Fruit fly (Drosophila melanogaster): ENCODE data around the gene rtet.
A peak's percentile ranks its signal among the peaks of the same experiment; 100 is the strongest.

rtet gene

dm6 chr3R:21116057-21116456, 7.8 kb downstream of the rtet start, which contains the start of gene ppan (continued):
- TF ChIP-seq tio (GFP tag; optimal IDR thresholded peaks at IDR 0.05) (no peak), vvl (GFP tag; IDR thresholded peaks at IDR 0.05) (0 out of 2 replicates have a peak, but pooled peaks have one; percentile 8), CG7963 (GFP tag; IDR thresholded peaks at IDR 0.05; ENCODE audit: partially characterized antibody) (no peak), Deaf1 (tag; optimal IDR thresholded peaks at IDR 0.05) (no peak), Lhr (GFP tag; optimal IDR thresholded peaks at IDR 0.05) (no peak), Pdp1 (GFP tag; optimal IDR thresholded peaks at IDR 0.05) (peak in 1 of 2 experiments; percentile 28), NC2β (GFP tag; optimal IDR thresholded peaks at IDR 0.05) (peak; percentile 2), CG17385 (GFP tag; optimal IDR thresholded peaks at IDR 0.05) (no peak), br (optimal IDR thresholded peaks at IDR 0.05) (no peak), CG31365 (tag; optimal IDR thresholded peaks at IDR 0.05) (no peak), knrl (GFP tag; IDR thresholded peaks at IDR 0.05; ENCODE audit: partially characterized antibody) (peak; percentile 44; the same call in 1 of the 3 replicates), Max (GFP tag; optimal IDR thresholded peaks at IDR 0.05) (peak; percentile 91), bbx (GFP tag; IDR thresholded peaks at IDR 0.05; ENCODE audit: partially characterized antibody) (0 out of 2 replicates have a peak, but pooled peaks have one; percentile 31), CG1602 (GFP tag; optimal IDR thresholded peaks at IDR 0.05) (no peak), CG10147 (GFP tag; optimal IDR thresholded peaks at IDR 0.05) (no peak), vfl (GFP tag; optimal IDR thresholded peaks at IDR 0.05) (no peak), Dbx (GFP tag; IDR thresholded peaks at IDR 0.05) (0 out of 3 replicates have a peak, but pooled peaks have one; percentile 10), MBD-R2 (GFP tag; IDR thresholded peaks at IDR 0.05) (peak; percentile 82), cwo (GFP tag; optimal IDR thresholded peaks at IDR 0.05) (peak; percentile 97), Blimp-1 (GFP tag; optimal IDR thresholded peaks at IDR 0.05) (no peak), sob (GFP tag; IDR thresholded peaks at IDR 0.05) (no peak), CG12071 (GFP tag; optimal IDR thresholded peaks at IDR 0.05) (no peak), CG16813 (GFP tag; IDR thresholded peaks at IDR 0.05; ENCODE audit: partially characterized antibody) (peak; percentile 15; the same call in 1 of the 3 replicates), E2f2 (GFP tag; IDR thresholded peaks at IDR 0.05) (peak; percentile 91), CG7839 (tag; optimal IDR thresholded peaks at IDR 0.05) (no peak), ftz-f1 (GFP tag; optimal IDR thresholded peaks at IDR 0.05) (peak; percentile 66), Ets97D (GFP tag; optimal IDR thresholded peaks at IDR 0.05) (peak; percentile 58), abd-A (tag; optimal IDR thresholded peaks at IDR 0.05) (no peak), CG30020 (tag; optimal IDR thresholded peaks at IDR 0.05) (peak; percentile 10), NC2α (GFP tag; optimal IDR thresholded peaks at IDR 0.05) (no peak), ab (GFP tag; optimal IDR thresholded peaks at IDR 0.05) (no peak), Sox102F (GFP tag; optimal IDR thresholded peaks at IDR 0.05) (no peak), CG4854 (GFP tag; optimal IDR thresholded peaks at IDR 0.05) (no peak), Adf1 (GFP tag; IDR thresholded peaks at IDR 0.05) (no peak), CG11456 (GFP tag; IDR thresholded peaks at IDR 0.05) (no peak), CG3847 (GFP tag; IDR thresholded peaks at IDR 0.05) (peak; percentile 53; the same call in 1 of the 2 replicates), CG14667 (GFP tag; IDR thresholded peaks at IDR 0.05) (no peak), CG15479 (GFP tag; optimal IDR thresholded peaks at IDR 0.05) (no peak), sisA (GFP tag; IDR thresholded peaks at IDR 0.05) (no peak), Ptx1 (GFP tag; IDR thresholded peaks at IDR 0.05) (no peak), phol (tag; optimal IDR thresholded peaks at IDR 0.05) (peak; percentile 28), fru (optimal IDR thresholded peaks at IDR 0.05) (no peak), CG1529 (GFP tag; optimal IDR thresholded peaks at IDR 0.05) (no peak), Meics (GFP tag; optimal IDR thresholded peaks at IDR 0.05) (no peak), Dll (GFP tag; IDR thresholded peaks at IDR 0.05; ENCODE audit: partially characterized antibody) (0 out of 4 replicates have a peak, but pooled peaks have one; percentile 34), Bteb2 (GFP tag; optimal IDR thresholded peaks at IDR 0.05) (no peak), nerfin-1 (tag; optimal IDR thresholded peaks at IDR 0.05) (no peak), CG34422 (GFP tag; IDR thresholded peaks at IDR 0.05) (peak; percentile 77; the same call in 2 of the 3 replicates), gro (GFP tag; optimal IDR thresholded peaks at IDR 0.05) (no peak), stwl (tag; optimal IDR thresholded peaks at IDR 0.05) (peak; percentile 75), CG10267 (tag; optimal IDR thresholded peaks at IDR 0.05) (peak; percentile 31)
